Worm (Caenorhabditis elegans) whole organism, young adult: ENCODE data around the gene F25F2.1.

Source experiments
- B0019.2 ChIP-seq: fragments of 200-800 bp; sonication (Bioruptor generic); conservative IDR thresholded peaks from 2 replicates; pipeline ENCODE4 v1.3.6; 2022; ENCODE audit warnings: missing genetic modification reagents, missing genetic modification characterization, missing compliant biosample characterization
- B0336.3 ChIP-seq: fragments of 200-800 bp; sonication (Bioruptor generic); IDR thresholded peaks from 2 replicates; pipeline ENCODE4 v1.3.6; 2022; ENCODE audit warnings: missing genetic modification characterization, missing compliant biosample characterization
- D2030.7 ChIP-seq: fragments of 200-800 bp; sonication (Bioruptor generic); IDR thresholded peaks from 2 replicates; pipeline ENCODE4 v1.3.6; 2022; ENCODE audit warnings: missing genetic modification reagents, missing genetic modification characterization, missing compliant biosample characterization
- F23B12.7 ChIP-seq: sonication (generic microtip); optimal IDR thresholded peaks from 2 replicates; lab custom pipeline; 2017; ENCODE audit warnings: missing genetic modification characterization, mild to moderate bottlenecking, missing compliant biosample characterization, antibody characterized with exemption, moderate library complexity; ENCODE audit not compliant: insufficient read depth
- F37B4.10 ChIP-seq: fragments of 200-800 bp; sonication (Bioruptor generic); IDR thresholded peaks from 2 replicates; pipeline ENCODE4 v1.3.6; 2022; ENCODE audit warnings: missing genetic modification characterization, missing compliant biosample characterization
- F49E8.2 ChIP-seq: sonication (generic microtip); optimal IDR thresholded peaks from 3 replicates; lab custom pipeline; 2017; ENCODE audit warnings: missing genetic modification characterization, mild to moderate bottlenecking, missing compliant biosample characterization, antibody characterized with exemption, moderate library complexity; ENCODE audit not compliant: insufficient read depth
- F57C9.4 ChIP-seq: sonication (generic microtip); optimal IDR thresholded peaks from 2 replicates; lab custom pipeline; 2017; ENCODE audit warnings: mild to moderate bottlenecking, missing genetic modification characterization, missing compliant biosample characterization
- K11D2.4 ChIP-seq: fragments of 200-800 bp; sonication (Bioruptor generic); IDR thresholded peaks from 2 replicates; pipeline ENCODE4 v1.3.6; 2022; ENCODE audit warnings: missing genetic modification reagents, missing genetic modification characterization, missing compliant biosample characterization
- Y79H2A.3 ChIP-seq: fragments of 200-800 bp; sonication (Bioruptor generic); conservative IDR thresholded peaks from 2 replicates; pipeline ENCODE4 v1.3.6; 2022; ENCODE audit warnings: missing genetic modification reagents, missing genetic modification characterization, missing compliant biosample characterization
- ZK185.1 ChIP-seq: sonication (generic microtip); optimal IDR thresholded peaks from 2 replicates; lab custom pipeline; 2016; ENCODE audit warnings: mild to moderate bottlenecking, missing genetic modification characterization, missing compliant biosample characterization; ENCODE audit not compliant: poor library complexity, severe bottlenecking
- atf-7 ChIP-seq: sonication (generic microtip); optimal IDR thresholded peaks from 2 replicates; lab custom pipeline; 2017; ENCODE audit warnings: mild to moderate bottlenecking, missing genetic modification characterization, missing compliant biosample characterization
- attf-3 ChIP-seq: fragments of 200-800 bp; sonication (Bioruptor generic); conservative IDR thresholded peaks from 2 replicates; pipeline ENCODE4 v1.3.6; 2022; ENCODE audit warnings: missing genetic modification reagents, missing genetic modification characterization, missing compliant biosample characterization
- attf-6 ChIP-seq: fragments of 200-800 bp; sonication (Bioruptor generic); IDR thresholded peaks from 2 replicates; pipeline ENCODE4 v1.3.6; 2022; ENCODE audit warnings: missing genetic modification reagents, missing genetic modification characterization, missing compliant biosample characterization
- chd-7 ChIP-seq: sonication (generic microtip); optimal IDR thresholded peaks from 2 replicates; lab custom pipeline; 2016; ENCODE audit warnings: mild to moderate bottlenecking, missing genetic modification characterization, moderate library complexity, missing compliant biosample characterization
- dox-1 ChIP-seq: fragments of 200-800 bp; sonication (Bioruptor generic); IDR thresholded peaks from 2 replicates; pipeline ENCODE4 v1.3.6; 2022; ENCODE audit warnings: missing genetic modification reagents, missing genetic modification characterization, missing compliant biosample characterization
- dpl-1 ChIP-seq: fragments of 150-350 bp; optimal IDR thresholded peaks from 2 replicates; lab custom pipeline; 2014; ENCODE audit warnings: missing biosample characterization, missing genetic modification reagents, missing genetic modification characterization
- efl-1 ChIP-seq: fragments of 150-350 bp; optimal IDR thresholded peaks from 2 replicates; lab custom pipeline; 2014; ENCODE audit warnings: missing biosample characterization, missing genetic modification reagents, missing genetic modification characterization
- egl-18 ChIP-seq: fragments of 200-800 bp; sonication (Bioruptor generic); IDR thresholded peaks from 2 replicates; pipeline ENCODE4 v1.3.6; 2022; ENCODE audit warnings: missing genetic modification reagents, missing genetic modification characterization, missing compliant biosample characterization
- egrh-3 ChIP-seq: fragments of 200-800 bp; sonication (Bioruptor generic); IDR thresholded peaks from 2 replicates; pipeline ENCODE4 v1.3.6; 2022; ENCODE audit warnings: missing genetic modification reagents, missing genetic modification characterization, missing compliant biosample characterization
- ets-4 ChIP-seq: fragments of 200-800 bp; sonication (Bioruptor generic); optimal IDR thresholded peaks from 2 replicates; lab custom pipeline; 2018; ENCODE audit warnings: mild to moderate bottlenecking, missing genetic modification characterization, missing compliant biosample characterization
- fkh-3 ChIP-seq: sonication (generic microtip); optimal IDR thresholded peaks from 2 replicates; lab custom pipeline; 2016; ENCODE audit warnings: mild to moderate bottlenecking, missing genetic modification characterization, missing compliant biosample characterization
- hlh-12 ChIP-seq: sonication (generic microtip); optimal IDR thresholded peaks from 2 replicates; lab custom pipeline; 2016; ENCODE audit warnings: missing genetic modification characterization, missing compliant biosample characterization
- hmg-1.2 ChIP-seq: fragments of 200-800 bp; sonication (Bioruptor generic); IDR thresholded peaks from 2 replicates; pipeline ENCODE4 v1.3.6; 2022; ENCODE audit warnings: missing genetic modification reagents, missing genetic modification characterization, missing compliant biosample characterization
- lin-26 ChIP-seq: fragments of 200-800 bp; sonication (Bioruptor generic); IDR thresholded peaks from 2 replicates; pipeline ENCODE4 v1.3.6; 2022; ENCODE audit warnings: missing genetic modification reagents, missing genetic modification characterization, missing compliant biosample characterization
- lir-1 ChIP-seq: fragments of 200-800 bp; sonication (Bioruptor generic); conservative IDR thresholded peaks from 2 replicates; pipeline ENCODE4 v1.3.6; 2022; ENCODE audit warnings: missing genetic modification reagents, missing genetic modification characterization, missing compliant biosample characterization
- lsl-1 ChIP-seq: fragments of 200-800 bp; sonication (Bioruptor generic); optimal IDR thresholded peaks from 2 replicates; lab custom pipeline; 2018; ENCODE audit warnings: mild to moderate bottlenecking, missing genetic modification characterization, moderate library complexity, missing compliant biosample characterization
- nfya-2 ChIP-seq: fragments of 200-800 bp; sonication (Bioruptor generic); IDR thresholded peaks from 2 replicates; pipeline ENCODE4 v1.3.6; 2022; ENCODE audit warnings: missing genetic modification reagents, missing genetic modification characterization, missing compliant biosample characterization
- nfyb-1 ChIP-seq: fragments of 200-800 bp; sonication (Bioruptor generic); IDR thresholded peaks from 2 replicates; pipeline ENCODE4 v1.3.6; 2022; ENCODE audit warnings: missing genetic modification reagents, missing genetic modification characterization, missing compliant biosample characterization
- nhr-80 ChIP-seq: sonication (generic microtip); optimal IDR thresholded peaks from 2 replicates; lab custom pipeline; 2016; ENCODE audit warnings: missing genetic modification characterization, missing compliant biosample characterization
- repo-1 ChIP-seq: sonication (generic microtip); optimal IDR thresholded peaks from 2 replicates; lab custom pipeline; 2017; ENCODE audit warnings: mild to moderate bottlenecking, missing genetic modification characterization, missing compliant biosample characterization
- rpc-1 ChIP-seq, 2 experiments: fragments of 150-350 bp in 1 of 2; sonication (generic microtip) in 1 of 2; optimal IDR thresholded peaks; 2 replicates each; lab custom pipeline; 2014 to 2018; ENCODE audit warnings: missing biosample characterization in 1 of 2, missing genetic modification characterization in 1 of 2, missing genetic modification reagents in 1 of 2, missing genotype in 1 of 2
- sdz-38 ChIP-seq: sonication (generic microtip); optimal IDR thresholded peaks from 2 replicates; lab custom pipeline; 2016; ENCODE audit warnings: missing genotype, missing genetic modification characterization, missing compliant biosample characterization
- snpc-3.4 ChIP-seq: sonication (generic microtip); optimal IDR thresholded peaks from 2 replicates; lab custom pipeline; 2017; ENCODE audit warnings: missing genetic modification characterization, mild to moderate bottlenecking, missing compliant biosample characterization, antibody characterized with exemption, moderate library complexity, missing genotype, missing genetic modification reagents
- snpc-4 ChIP-seq, 5 experiments: fragments of 150-350 bp in 1 of 5; sonication (generic microtip) in 4 of 5; optimal IDR thresholded peaks; 2 replicates each; lab custom pipeline; 2014 to 2018; ENCODE audit warnings: missing genetic modification characterization in 5 of 5, missing biosample characterization in 3 of 5, antibody characterized with exemption in 2 of 5, mild to moderate bottlenecking in 2 of 5, missing compliant biosample characterization in 2 of 5, missing genotype in 2 of 5, moderate library complexity in 2 of 5, missing genetic modification reagents in 1 of 5
- xnd-1 ChIP-seq: sonication (generic microtip); optimal IDR thresholded peaks from 2 replicates; lab custom pipeline; 2016; ENCODE audit warnings: missing genotype, missing genetic modification reagents, missing genetic modification characterization, missing compliant biosample characterization
- zfh-2 ChIP-seq: fragments of 200-800 bp; sonication (Bioruptor generic); conservative IDR thresholded peaks from 2 replicates; pipeline ENCODE4 v1.3.6; 2022; ENCODE audit warnings: missing genetic modification reagents, missing genetic modification characterization, missing compliant biosample characterization
- ztf-22 ChIP-seq: fragments of 200-800 bp; sonication (Bioruptor generic); optimal IDR thresholded peaks from 2 replicates; lab custom pipeline; 2018; ENCODE audit warnings: mild to moderate bottlenecking, missing genetic modification characterization, moderate library complexity, missing compliant biosample characterization
- ztf-26 ChIP-seq: sonication (generic microtip); optimal IDR thresholded peaks from 2 replicates; lab custom pipeline; 2017; ENCODE audit warnings: missing genetic modification characterization, missing compliant biosample characterization
- ztf-3 ChIP-seq: fragments of 200-800 bp; sonication (Bioruptor generic); optimal IDR thresholded peaks from 2 replicates; lab custom pipeline; 2018; ENCODE audit warnings: mild to moderate bottlenecking, missing genetic modification characterization, missing compliant biosample characterization

The F25F2.1 gene

DNA sequence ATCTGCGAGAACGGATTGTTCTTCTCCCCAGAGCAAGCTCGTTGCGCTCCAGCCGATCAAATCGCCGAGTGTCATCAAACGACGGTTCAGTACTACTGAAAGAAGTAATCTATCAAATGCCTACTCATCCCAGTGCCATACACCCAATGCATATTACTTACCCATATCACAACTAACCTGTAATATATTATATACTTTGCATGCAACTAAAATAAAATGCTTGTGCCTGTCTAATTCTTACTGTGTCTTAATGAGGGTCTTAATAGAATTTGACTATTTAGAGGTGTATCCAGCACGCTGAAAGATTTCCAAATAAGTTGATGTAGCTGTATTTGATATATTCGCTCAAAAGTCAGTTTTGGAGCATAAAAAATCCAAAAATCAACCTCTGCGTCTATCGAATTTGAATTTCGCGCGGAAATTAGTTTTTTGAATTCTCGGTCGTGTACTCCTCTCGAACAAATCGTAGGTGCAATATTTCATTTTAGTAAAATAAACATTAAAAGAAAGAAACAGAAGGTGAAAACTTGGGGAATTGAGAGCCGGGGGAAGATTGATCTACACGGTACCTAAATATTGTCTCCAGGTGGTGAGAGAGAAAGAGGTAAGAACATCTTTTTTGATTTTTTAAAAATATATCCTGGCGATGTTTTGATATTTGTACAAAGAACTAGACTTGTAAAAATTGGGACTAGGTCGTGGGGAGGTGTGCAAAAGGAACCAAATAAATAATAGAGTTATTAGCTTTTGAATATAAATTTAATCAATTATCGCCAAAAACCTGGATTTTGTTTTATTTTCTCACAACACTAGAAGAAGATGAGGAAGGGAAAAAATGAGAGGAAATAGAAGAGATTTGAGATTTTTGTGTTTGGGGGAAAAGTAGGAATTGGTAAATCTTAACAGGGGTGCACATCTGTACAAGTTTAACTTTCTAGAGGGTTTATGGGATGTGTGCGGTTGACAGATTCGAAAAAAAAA, 17.2 kb upstream of the F25F2.1 start (continued):
- TF ChIP-seq egrh-3, result no peak
- TF ChIP-seq ztf-3, result no peak
- TF ChIP-seq attf-6 (GFP tag; lab: Robert Waterston, UW), result peak; percentile 79
- TF ChIP-seq F37B4.10, result no peak
- TF ChIP-seq fkh-3 (tag; lab: Kevin White, UChicago), result peak; percentile 67
- TF ChIP-seq repo-1 (tag; lab: Kevin White, UChicago), result peak; percentile 95
- TF ChIP-seq zfh-2 (GFP tag; lab: Robert Waterston, UW), result no peak
- peak; percentile 72 for TF ChIP-seq snpc-3.4 (tag; lab: Kevin White, UChicago)
- TF ChIP-seq Y79H2A.3 (GFP tag; lab: Robert Waterston, UW), result peak; percentile 69
- TF ChIP-seq F49E8.2, result peak; percentile 74
- peak; percentile 63 for TF ChIP-seq xnd-1 (tag; lab: Kevin White, UChicago)
- no peak for TF ChIP-seq B0019.2 (GFP tag; lab: Robert Waterston, UW)
- TF ChIP-seq ztf-22 (GFP tag; lab: Kevin White, UChicago), result no peak
- peak; percentile 59 for TF ChIP-seq efl-1 (GFP tag; lab: Kevin White, UChicago)

DNA sequence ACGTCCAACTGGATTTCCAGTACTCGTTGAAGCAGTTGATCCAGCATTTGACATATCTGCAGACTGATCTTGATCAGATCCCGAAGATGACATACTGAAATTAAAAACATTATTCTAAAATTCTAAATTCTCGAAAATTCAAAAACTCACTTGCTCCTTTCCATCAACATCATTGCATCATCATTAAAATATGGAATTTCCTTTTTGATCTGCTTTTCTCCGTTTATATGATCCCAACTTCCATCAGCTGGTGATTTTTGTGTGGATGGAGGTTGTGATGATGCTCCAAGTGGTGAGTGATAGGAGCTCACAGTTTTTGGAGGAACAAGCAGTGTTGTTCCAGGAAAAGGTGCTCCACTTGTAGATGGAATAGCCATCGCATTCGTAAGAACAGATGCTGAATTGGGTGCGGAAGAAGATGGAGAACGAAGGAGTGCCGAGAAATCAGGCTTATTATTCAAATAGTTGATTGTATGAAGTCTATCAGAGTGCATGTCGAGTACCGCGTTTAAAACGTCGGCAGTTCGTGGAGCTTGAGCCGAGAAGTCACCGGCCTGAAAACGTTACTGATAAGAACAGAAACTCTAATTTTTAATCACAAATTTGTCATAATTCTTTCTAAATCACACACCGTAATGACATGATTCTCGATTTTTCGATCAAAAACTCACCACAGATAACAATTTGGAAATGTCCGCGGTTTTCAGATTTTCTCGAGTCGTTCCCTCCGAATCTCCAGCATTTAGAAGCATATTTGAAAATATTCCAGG, 15.5 kb upstream of the F25F2.1 start:
- TF ChIP-seq hmg-1.2 (GFP tag; lab: Robert Waterston, UW) (0 out of 2 replicates have a peak, but pooled peaks have one; percentile 8), sdz-38 (tag; lab: Kevin White, UChicago) (no peak), repo-1 (tag; lab: Kevin White, UChicago) (no peak), snpc-4 (GFP tag; optimal IDR thresholded peaks at IDR 0.05; lab: Kevin White, UChicago) (no peak), snpc-4 (tag; optimal IDR thresholded peaks at IDR 0.05; lab: Kevin White, UChicago) (peak in 1 of 4 experiments; percentile 13), nhr-80 (peak; percentile 72), atf-7 (tag; lab: Kevin White, UChicago) (peak; percentile 71), ZK185.1 (tag; lab: Kevin White, UChicago) (peak; percentile 37)

ce11 chrIII:4494541-4495010, 14.1 kb upstream of the F25F2.1 start:
- TF ChIP-seq F23B12.7, result no peak
- TF ChIP-seq ztf-26 (tag; lab: Kevin White, UChicago), result peak; percentile 65
- TF ChIP-seq hlh-12 (tag; lab: Kevin White, UChicago), result no peak
- no peak for TF ChIP-seq D2030.7 (GFP tag; lab: Robert Waterston, UW)
- TF ChIP-seq ZK185.1 (tag; lab: Kevin White, UChicago), result peak; percentile 66
- no peak for TF ChIP-seq efl-1 (GFP tag; lab: Kevin White, UChicago)
- no peak for TF ChIP-seq dpl-1 (GFP tag; lab: Kevin White, UChicago)
- TF ChIP-seq nfyb-1 (GFP tag; lab: Robert Waterston, UW), result no peak
- no peak for TF ChIP-seq rpc-1 (optimal IDR thresholded peaks at IDR 0.05; lab: Kevin White, UChicago)
- no peak for TF ChIP-seq rpc-1 (tag; optimal IDR thresholded peaks at IDR 0.05; lab: Kevin White, UChicago)
- no peak for TF ChIP-seq nfya-2 (GFP tag; lab: Robert Waterston, UW)
- peak; percentile 35 for TF ChIP-seq B0336.3 (GFP tag; lab: Robert Waterston, UW)
- no peak for TF ChIP-seq egl-18 (GFP tag; lab: Robert Waterston, UW)
- no peak for TF ChIP-seq ztf-22 (GFP tag; lab: Kevin White, UChicago)
- TF ChIP-seq K11D2.4 (GFP tag; lab: Robert Waterston, UW), result 0 out of 2 replicates have a peak, but pooled peaks have one; percentile 24
- no peak for TF ChIP-seq lir-1 (GFP tag; lab: Robert Waterston, UW)
- TF ChIP-seq ets-4 (GFP tag; lab: Kevin White, UChicago), result peak; percentile 10
- TF ChIP-seq lin-26 (GFP tag; lab: Robert Waterston, UW), result peak; percentile 51; the same call in 1 of the 2 replicates
- TF ChIP-seq xnd-1 (tag; lab: Kevin White, UChicago), result no peak
- peak; percentile 13 for TF ChIP-seq chd-7 (tag; lab: Kevin White, UChicago)
- TF ChIP-seq attf-3, result no peak
- TF ChIP-seq lsl-1 (GFP tag; lab: Kevin White, UChicago), result no peak
- peak; percentile 27; the same call in 1 of the 2 replicates for TF ChIP-seq dox-1 (GFP tag; lab: Robert Waterston, UW)
- peak; percentile 83 for TF ChIP-seq atf-7 (tag; lab: Kevin White, UChicago)
- TF ChIP-seq F57C9.4 (tag; lab: Kevin White, UChicago), result no peak
- TF ChIP-seq Y79H2A.3 (GFP tag; lab: Robert Waterston, UW), result no peak
- no peak for TF ChIP-seq snpc-4 (GFP tag; optimal IDR thresholded peaks at IDR 0.05; lab: Kevin White, UChicago)
- TF ChIP-seq snpc-4 (tag; optimal IDR thresholded peaks at IDR 0.05; lab: Kevin White, UChicago), result peak in 1 of 4 experiments; percentile 20
